Worm (Caenorhabditis elegans) whole organism, L3 larva: ENCODE data around the gene M05D6.8.

Source experiments
- ama-1 ChIP-seq: fragments of 150-350 bp; optimal IDR thresholded peaks from 2 replicates; lab custom pipeline; 2018
- ceh-16 ChIP-seq: sonication (generic microtip); optimal IDR thresholded peaks from 2 replicates; lab custom pipeline; 2017; ENCODE audit warnings: missing biosample characterization, missing genetic modification characterization
- egl-27 ChIP-seq: sonication (generic microtip); optimal IDR thresholded peaks from 4 replicates; lab custom pipeline; 2017; ENCODE audit warnings: missing biosample characterization, missing genetic modification reagents, missing genetic modification characterization
- fos-1 ChIP-seq: fragments of 150-350 bp; optimal IDR thresholded peaks from 2 replicates; lab custom pipeline; 2014; ENCODE audit warnings: missing biosample characterization, missing genetic modification characterization
- jun-1 ChIP-seq: fragments of 150-350 bp; optimal IDR thresholded peaks from 2 replicates; lab custom pipeline; 2014; ENCODE audit warnings: missing biosample characterization, missing genetic modification reagents, missing genetic modification characterization
- mdl-1 ChIP-seq: fragments of 150-350 bp; optimal IDR thresholded peaks from 2 replicates; lab custom pipeline; 2014; ENCODE audit warnings: missing biosample characterization, missing genetic modification characterization
- nhr-12 ChIP-seq: fragments of 150-350 bp; optimal IDR thresholded peaks from 2 replicates; lab custom pipeline; 2014; ENCODE audit warnings: missing biosample characterization, missing genetic modification characterization
- pqm-1 ChIP-seq: fragments of 150-350 bp; optimal IDR thresholded peaks from 2 replicates; lab custom pipeline; 2017; ENCODE audit warnings: missing biosample characterization, missing genetic modification characterization, inconsistent platforms
- ztf-11 ChIP-seq: fragments of 150-350 bp; optimal IDR thresholded peaks from 2 replicates; lab custom pipeline; 2014; ENCODE audit warnings: missing biosample characterization, missing genetic modification characterization

ce11 chrII:8464448-8464898 is 6.6 kb downstream of the M05D6.8 start, which contains the start of gene fars-3:
- TF ChIP-seq jun-1 (tag; lab: Kevin White, UChicago) (no peak), ztf-11 (tag; lab: Kevin White, UChicago) (no peak), ama-1 (lab: Kevin White, UChicago) (no peak), mdl-1 (tag; lab: Kevin White, UChicago) (no peak), nhr-12 (no peak), fos-1 (tag; lab: Kevin White, UChicago) (no peak), pqm-1 (tag; lab: Kevin White, UChicago) (no peak), egl-27 (tag; lab: Kevin White, UChicago) (no peak), ceh-16 (tag; lab: Kevin White, UChicago) (no peak)
